Fruit fly (Drosophila melanogaster): ENCODE results near the gene anne.

The anne gene

dm6 chr4:130990-131389 is 1.0 kb upstream of the anne start:
- TF ChIP-seq dac (GFP tag; optimal IDR thresholded peaks at IDR 0.05), result no peak
- no peak for TF ChIP-seq Hr38 (GFP tag; optimal IDR thresholded peaks at IDR 0.05)
- TF ChIP-seq CG32006 (GFP tag; optimal IDR thresholded peaks at IDR 0.05), result no peak
- TF ChIP-seq CG6163 (GFP tag; IDR thresholded peaks at IDR 0.05), result no peak
- TF ChIP-seq CG9139 (GFP tag; optimal IDR thresholded peaks at IDR 0.05), result no peak
- TF ChIP-seq Ets21C (GFP tag; optimal IDR thresholded peaks at IDR 0.05), result no peak
- TF ChIP-seq CG11294 (GFP tag; IDR thresholded peaks at IDR 0.05), result no peak
- TF ChIP-seq svp (GFP tag), result no peak
- TF ChIP-seq CG7368 (GFP tag; optimal IDR thresholded peaks at IDR 0.05), result no peak
- no peak for TF ChIP-seq Eip75B (GFP tag; optimal IDR thresholded peaks at IDR 0.05)
- no peak for TF ChIP-seq CG11762 (GFP tag; optimal IDR thresholded peaks at IDR 0.05; ENCODE audit: insufficient read depth)
- no peak for TF ChIP-seq Blimp-1 (GFP tag; optimal IDR thresholded peaks at IDR 0.05)
- TF ChIP-seq CG31627 (GFP tag; optimal IDR thresholded peaks at IDR 0.05), result no peak
- no peak for TF ChIP-seq CG6808 (GFP tag; optimal IDR thresholded peaks at IDR 0.05)

- TF ChIP-seq CG3032 (tag; optimal IDR thresholded peaks at IDR 0.05) (no peak), CG10631 (GFP tag; optimal IDR thresholded peaks at IDR 0.05) (no peak), eg (GFP tag; IDR thresholded peaks at IDR 0.05) (no peak), CG7368 (GFP tag; optimal IDR thresholded peaks at IDR 0.05) (no peak), CG9139 (GFP tag; optimal IDR thresholded peaks at IDR 0.05) (no peak), dsx (GFP tag; optimal IDR thresholded peaks at IDR 0.05; ENCODE audit: poor library complexity, severe bottlenecking) (peak; percentile 13)
Observed at dm6 chr4:135953-136352, 3.9 kb downstream of the anne start.

dm6 chr4:149123-149522 is 17.1 kb downstream of the anne start:
- no peak for TF ChIP-seq CG10631 (GFP tag; optimal IDR thresholded peaks at IDR 0.05)
- TF ChIP-seq Eip75B (GFP tag; optimal IDR thresholded peaks at IDR 0.05), result no peak
- no peak for TF ChIP-seq fd59A (GFP tag; optimal IDR thresholded peaks at IDR 0.05)
- no peak for TF ChIP-seq CG1621 (tag; optimal IDR thresholded peaks at IDR 0.05)
- TF ChIP-seq Blimp-1 (GFP tag; optimal IDR thresholded peaks at IDR 0.05), result no peak
- TF ChIP-seq CG32006 (GFP tag; optimal IDR thresholded peaks at IDR 0.05), result no peak
- TF ChIP-seq CG6792 (GFP tag; optimal IDR thresholded peaks at IDR 0.05), result no peak
- no peak for TF ChIP-seq spab (GFP tag; optimal IDR thresholded peaks at IDR 0.05)
- no peak for TF ChIP-seq CG11294 (GFP tag; IDR thresholded peaks at IDR 0.05)
- no peak for TF ChIP-seq CG8632 (GFP tag; optimal IDR thresholded peaks at IDR 0.05)
- TF ChIP-seq Smox (GFP tag; optimal IDR thresholded peaks at IDR 0.05), result no peak
- TF ChIP-seq cyc (GFP tag; optimal IDR thresholded peaks at IDR 0.05), result no peak
- TF ChIP-seq Ets96B (tag; optimal IDR thresholded peaks at IDR 0.05), result no peak
- no peak for TF ChIP-seq CG9139 (GFP tag; optimal IDR thresholded peaks at IDR 0.05)
- no peak for TF ChIP-seq salr (GFP tag; optimal IDR thresholded peaks at IDR 0.05)

- TF ChIP-seq Hr4 (GFP tag; optimal IDR thresholded peaks at IDR 0.05) (no peak), pdm3 (GFP tag; optimal IDR thresholded peaks at IDR 0.05) (no peak), CG4318 (GFP tag; optimal IDR thresholded peaks at IDR 0.05) (no peak), Sox102F (GFP tag; optimal IDR thresholded peaks at IDR 0.05) (no peak), dac (GFP tag; optimal IDR thresholded peaks at IDR 0.05) (no peak), CG8119 (GFP tag; IDR thresholded peaks at IDR 0.05) (no peak), fkh (GFP tag; optimal IDR thresholded peaks at IDR 0.05) (no peak), Eip93F (GFP tag; optimal IDR thresholded peaks at IDR 0.05) (no peak), spab (GFP tag; optimal IDR thresholded peaks at IDR 0.05) (no peak), Eip78C (GFP tag) (no peak), dsx (GFP tag; optimal IDR thresholded peaks at IDR 0.05; ENCODE audit: poor library complexity, severe bottlenecking) (no peak), salr (GFP tag; optimal IDR thresholded peaks at IDR 0.05) (no peak), CG8319 (GFP tag; optimal IDR thresholded peaks at IDR 0.05) (no peak), Gug (GFP tag; IDR thresholded peaks at IDR 0.05) (no peak), CG1621 (tag; optimal IDR thresholded peaks at IDR 0.05) (no peak), Smox (GFP tag; optimal IDR thresholded peaks at IDR 0.05) (no peak), Ets96B (tag; optimal IDR thresholded peaks at IDR 0.05) (no peak), Met (GFP tag; optimal IDR thresholded peaks at IDR 0.05) (no peak), CG8632 (GFP tag; optimal IDR thresholded peaks at IDR 0.05) (no peak)
Observed at dm6 chr4:150453-150852, 18.4 kb downstream of the anne start, which contains the start of gene CG32006. Gene CG32006 (plus strand): TSS chr4:150764.
